Fruit fly (Drosophila melanogaster) whole organism, embryonic: Measurements from ENCODE around the gene nesd.

ENCODE experiments used
- B-H1 ChIP-seq: fragments of 200-800 bp; sonication (Bioruptor generic); IDR thresholded peaks from 3 replicates; pipeline ENCODE4 v1.3.6; 2022; ENCODE audit warnings: missing biosample characterization, missing genetic modification characterization
- CG10321 ChIP-seq: fragments of 200-800 bp; sonication (Bioruptor generic); IDR thresholded peaks from 2 replicates; pipeline ENCODE4 v1.3.6; 2022; ENCODE audit warnings: missing biosample characterization, missing genetic modification characterization
- CG11398 ChIP-seq: fragments of 200-800 bp; sonication (Bioruptor generic); optimal IDR thresholded peaks from 2 replicates; lab custom pipeline; 2016; ENCODE audit warnings: missing biosample characterization, missing genetic modification characterization
- CG12071 ChIP-seq: fragments of 200-800 bp; sonication (Bioruptor generic); optimal IDR thresholded peaks from 3 replicates; lab custom pipeline; 2018; ENCODE audit warnings: missing biosample characterization, mild to moderate bottlenecking, missing genetic modification characterization
- CG14014 ChIP-seq: fragments of 200-800 bp; sonication (Bioruptor generic); IDR thresholded peaks from 2 replicates; pipeline ENCODE4 v1.3.6; 2022; ENCODE audit warnings: missing biosample characterization, missing genetic modification characterization
- CG1602 ChIP-seq: fragments of 200-800 bp; sonication (Bioruptor generic); optimal IDR thresholded peaks from 3 replicates; lab custom pipeline; 2016; ENCODE audit warnings: missing biosample characterization, missing genetic modification characterization
- CG2129 ChIP-seq: fragments of 200-800 bp; sonication (Bioruptor generic); IDR thresholded peaks from 2 replicates; pipeline ENCODE4 v1.3.6; 2022; ENCODE audit warnings: missing biosample characterization, missing genetic modification characterization; ENCODE audit not compliant: partially characterized antibody
- CG2202 ChIP-seq: fragments of 200-800 bp; sonication (Bioruptor generic); optimal IDR thresholded peaks from 2 replicates; lab custom pipeline; 2018; ENCODE audit warnings: missing biosample characterization, mild to moderate bottlenecking, missing genetic modification characterization
- CG33213 ChIP-seq: fragments of 200-800 bp; sonication (Bioruptor generic); optimal IDR thresholded peaks from 3 replicates; lab custom pipeline; 2016; ENCODE audit warnings: missing biosample characterization, missing genetic modification characterization
- CG4854 ChIP-seq: fragments of 200-800 bp; sonication (Bioruptor generic); optimal IDR thresholded peaks from 2 replicates; lab custom pipeline; 2016; ENCODE audit warnings: missing biosample characterization, missing genetic modification characterization, inconsistent platforms
- CG6254 ChIP-seq: fragments of 200-800 bp; sonication (Bioruptor generic); optimal IDR thresholded peaks from 3 replicates; lab custom pipeline; 2017; ENCODE audit warnings: mild to moderate bottlenecking, missing biosample characterization, missing genetic modification reagents, missing genetic modification characterization
- CG7963 ChIP-seq: fragments of 200-800 bp; sonication (Bioruptor generic); IDR thresholded peaks from 3 replicates; pipeline ENCODE4 v1.3.6; 2022; ENCODE audit warnings: missing biosample characterization, missing genetic modification characterization; ENCODE audit not compliant: partially characterized antibody
- CG8281 ChIP-seq: fragments of 200-800 bp; sonication (Bioruptor generic); optimal IDR thresholded peaks from 2 replicates; lab custom pipeline; 2018; ENCODE audit warnings: missing biosample characterization, mild to moderate bottlenecking, missing genetic modification characterization, moderate library complexity
- D19B ChIP-seq: fragments of 200-800 bp; sonication (Bioruptor generic); optimal IDR thresholded peaks from 2 replicates; lab custom pipeline; 2017; ENCODE audit warnings: missing biosample characterization, mild to moderate bottlenecking, missing genetic modification characterization
- Dip2 ChIP-seq: fragments of 200-800 bp; sonication (Bioruptor generic); IDR thresholded peaks from 2 replicates; pipeline ENCODE4 v1.3.6; 2022; ENCODE audit warnings: missing biosample characterization, missing genetic modification characterization
- Dp ChIP-seq: fragments of 200-800 bp; sonication (Bioruptor generic); optimal IDR thresholded peaks from 2 replicates; lab custom pipeline; 2018; ENCODE audit warnings: missing biosample characterization, mild to moderate bottlenecking, missing genetic modification characterization, moderate library complexity
- ERR ChIP-seq: fragments of 200-800 bp; sonication (Bioruptor generic); optimal IDR thresholded peaks from 2 replicates; lab custom pipeline; 2016; ENCODE audit warnings: missing biosample characterization, missing genetic modification characterization
- Fer2 ChIP-seq: fragments of 200-800 bp; sonication (Bioruptor generic); optimal IDR thresholded peaks from 2 replicates; lab custom pipeline; 2018; ENCODE audit warnings: missing biosample characterization, mild to moderate bottlenecking, missing genetic modification characterization, moderate library complexity
- Hmr ChIP-seq: fragments of 200-800 bp; sonication (Bioruptor generic); optimal IDR thresholded peaks from 3 replicates; lab custom pipeline; 2017; ENCODE audit warnings: mild to moderate bottlenecking, missing biosample characterization, missing genetic modification reagents, missing genetic modification characterization
- Hr51 ChIP-seq, 2 experiments: fragments of 200-800 bp; sonication (Bioruptor generic); optimal IDR thresholded peaks; 2 replicates in 1 of 2; 3 replicates in 1 of 2; lab custom pipeline; 2016 to 2018; ENCODE audit warnings: missing biosample characterization in 2 of 2, missing genetic modification characterization in 2 of 2, mild to moderate bottlenecking in 1 of 2, moderate library complexity in 1 of 2
- Lhr ChIP-seq: fragments of 200-800 bp; sonication (Bioruptor generic); optimal IDR thresholded peaks from 3 replicates; lab custom pipeline; 2017; ENCODE audit warnings: mild to moderate bottlenecking, missing biosample characterization, missing genetic modification reagents, missing genetic modification characterization
- Myb ChIP-seq: fragments of 200-800 bp; sonication (Bioruptor generic); optimal IDR thresholded peaks from 2 replicates; lab custom pipeline; 2016; ENCODE audit warnings: missing biosample characterization, missing genetic modification characterization
- Nf-YC ChIP-seq: fragments of 200-800 bp; optimal IDR thresholded peaks from 3 replicates; lab custom pipeline; 2019; ENCODE audit warnings: missing biosample characterization, mild to moderate bottlenecking, missing genetic modification characterization, moderate library complexity
- Side ChIP-seq: fragments of 200-800 bp; sonication (Bioruptor generic); optimal IDR thresholded peaks from 2 replicates; lab custom pipeline; 2016; ENCODE audit warnings: missing biosample characterization, missing genetic modification characterization
- Xrp1 ChIP-seq: fragments of 200-800 bp; sonication (Bioruptor generic); IDR thresholded peaks from 2 replicates; pipeline ENCODE4 v1.3.6; 2022; ENCODE audit warnings: missing biosample characterization, missing genetic modification characterization
- br ChIP-seq: fragments of >200 bp; optimal IDR thresholded peaks from 2 replicates; lab custom pipeline; 2017
- cas ChIP-seq: fragments of 200-800 bp; sonication (Bioruptor generic); IDR thresholded peaks from 2 replicates; pipeline ENCODE4 v1.3.6; 2022; ENCODE audit warnings: missing biosample characterization, missing genetic modification characterization
- caup ChIP-seq: fragments of 200-800 bp; sonication (Bioruptor generic); optimal IDR thresholded peaks from 3 replicates; lab custom pipeline; 2017; ENCODE audit warnings: missing biosample characterization, mild to moderate bottlenecking, missing genetic modification characterization, moderate library complexity; ENCODE audit not compliant: severe bottlenecking
- crc ChIP-seq: fragments of 200-800 bp; sonication (Bioruptor generic); optimal IDR thresholded peaks from 2 replicates; lab custom pipeline; 2016; ENCODE audit warnings: missing biosample characterization, missing genetic modification characterization
- eve ChIP-seq, 2 experiments: fragments of >200 bp; optimal IDR thresholded peaks; 2 replicates each; lab custom pipeline; 2017; ENCODE audit warnings: missing biosample characterization in 2 of 2, missing genetic modification characterization in 2 of 2
- gce ChIP-seq: fragments of 200-800 bp; sonication (Bioruptor generic); IDR thresholded peaks from 3 replicates; pipeline ENCODE4 v1.3.6; 2022; ENCODE audit warnings: missing biosample characterization, missing genetic modification characterization
- kni ChIP-seq: fragments of 200-800 bp; sonication (Bioruptor generic); optimal IDR thresholded peaks from 3 replicates; lab custom pipeline; 2017; ENCODE audit warnings: mild to moderate bottlenecking, missing biosample characterization, missing genetic modification reagents, missing genetic modification characterization
- lola ChIP-seq, 3 experiments: fragments of >200 bp in 2 of 3; fragments of 200-800 bp in 1 of 3; sonication (Bioruptor generic) in 1 of 3; optimal IDR thresholded peaks; 2 replicates each; lab custom pipeline; 2017 to 2019; ENCODE audit warnings: missing biosample characterization in 3 of 3, missing genetic modification characterization in 3 of 3, mild to moderate bottlenecking in 1 of 3, moderate library complexity in 1 of 3
- psq ChIP-seq: fragments of 200-800 bp; sonication (Bioruptor generic); optimal IDR thresholded peaks from 2 replicates; lab custom pipeline; 2017; ENCODE audit warnings: missing biosample characterization, missing genetic modification characterization
- ranshi ChIP-seq: fragments of 200-800 bp; sonication (Bioruptor generic); IDR thresholded peaks from 2 replicates; pipeline ENCODE4 v1.3.6; 2022; ENCODE audit warnings: missing biosample characterization, missing genetic modification characterization
- repo ChIP-seq: fragments of 200-800 bp; sonication (Bioruptor generic); optimal IDR thresholded peaks from 2 replicates; lab custom pipeline; 2016; ENCODE audit warnings: missing biosample characterization, missing genetic modification characterization
- sc ChIP-seq, 3 experiments: fragments of >200 bp in 2 of 3; fragments of 200-800 bp in 1 of 3; sonication (Bioruptor generic) in 1 of 3; optimal IDR thresholded peaks; 2 replicates in 2 of 3; 3 replicates in 1 of 3; lab custom pipeline; 2017; ENCODE audit warnings: mild to moderate bottlenecking in 1 of 3, missing biosample characterization in 1 of 3, missing genetic modification characterization in 1 of 3, missing genetic modification reagents in 1 of 3
- sens-2 ChIP-seq: fragments of 200-800 bp; sonication (Bioruptor generic); IDR thresholded peaks from 2 replicates; pipeline ENCODE4 v1.3.6; 2022; ENCODE audit warnings: missing biosample characterization, missing genetic modification characterization
- seq ChIP-seq: fragments of 200-800 bp; sonication (Bioruptor generic); IDR thresholded peaks from 2 replicates; pipeline ENCODE4 v1.3.6; 2022; ENCODE audit warnings: missing biosample characterization, missing genetic modification characterization
- sima ChIP-seq: fragments of 200-800 bp; sonication (Bioruptor generic); optimal IDR thresholded peaks from 2 replicates; lab custom pipeline; 2016; ENCODE audit warnings: missing biosample characterization, missing genetic modification characterization
- so ChIP-seq: fragments of 200-800 bp; sonication (Bioruptor generic); IDR thresholded peaks from 3 replicates; pipeline ENCODE4 v1.3.6; 2022; ENCODE audit warnings: missing biosample characterization, missing genetic modification characterization
- trh ChIP-seq: fragments of 200-800 bp; sonication (Bioruptor generic); optimal IDR thresholded peaks from 2 replicates; lab custom pipeline; 2016; ENCODE audit warnings: missing biosample characterization, missing genetic modification characterization
- vfl ChIP-seq: fragments of 200-800 bp; sonication (Bioruptor generic); optimal IDR thresholded peaks from 2 replicates; lab custom pipeline; 2016; ENCODE audit warnings: missing biosample characterization, missing genetic modification characterization
- vnd ChIP-seq: fragments of 200-800 bp; sonication (Bioruptor generic); IDR thresholded peaks from 3 replicates; pipeline ENCODE4 v1.3.6; 2022; ENCODE audit warnings: missing biosample characterization, missing genetic modification characterization; ENCODE audit not compliant: partially characterized antibody
- vvl ChIP-seq: fragments of 200-800 bp; sonication (Bioruptor generic); IDR thresholded peaks from 2 replicates; pipeline ENCODE4 v1.3.6; 2022; ENCODE audit warnings: missing biosample characterization, missing genetic modification characterization
- wek ChIP-seq: fragments of 200-800 bp; sonication (Bioruptor generic); optimal IDR thresholded peaks from 3 replicates; lab custom pipeline; 2018; ENCODE audit warnings: missing biosample characterization, mild to moderate bottlenecking, missing genetic modification characterization, moderate library complexity
- zen ChIP-seq: fragments of 200-800 bp; sonication (Bioruptor generic); optimal IDR thresholded peaks from 3 replicates; lab custom pipeline; 2018; ENCODE audit warnings: missing biosample characterization, mild to moderate bottlenecking, missing genetic modification characterization, moderate library complexity

nesd gene

dm6 chr2L:20120388-20121232, 26.8 kb downstream of the nesd start (continued):
- TF ChIP-seq ranshi (GFP tag; lab: Robert Waterston, UW) (peak; percentile 94), Dp (peak; percentile 16), CG2202 (peak; percentile 47), vvl (peak; percentile 91), CG12071 (GFP tag; lab: Kevin White, UChicago) (peak; percentile 60), CG14014 (GFP tag; lab: Robert Waterston, UW) (peak; percentile 83), B-H1 (no peak; the same call in 2 of the 3 replicates), sc (optimal IDR thresholded peaks at IDR 0.05; lab: Kevin White, UChicago) (no peak), sc (GFP tag; optimal IDR thresholded peaks at IDR 0.05; lab: Kevin White, UChicago) (peak; percentile 62), CG2129 (peak; percentile 84), CG7963 (GFP tag; lab: Robert Waterston, UW) (peak; percentile 61; the same call in 2 of the 3 replicates), CG8281 (peak; percentile 6), Myb (GFP tag; lab: Kevin White, UChicago) (peak; percentile 64), caup (GFP tag; lab: Kevin White, UChicago) (peak; percentile 85), crc (GFP tag; lab: Kevin White, UChicago) (peak; percentile 61), CG10321 (GFP tag; lab: Robert Waterston, UW) (peak; percentile 29; the same call in 1 of the 2 replicates), Hmr (peak; percentile 91), CG33213 (peak; percentile 98), gce (GFP tag; lab: Robert Waterston, UW) (peak; percentile 83; the same call in 2 of the 3 replicates), trh (GFP tag; lab: Kevin White, UChicago) (peak; percentile 73), Side (GFP tag; lab: Kevin White, UChicago) (peak; percentile 86), CG6254 (peak; percentile 26), Fer2 (peak; percentile 51), zen (peak; percentile 76), br (lab: Kevin White, UChicago) (no peak), cas (peak; percentile 30; the same call in 1 of the 2 replicates), CG1602 (GFP tag; lab: Kevin White, UChicago) (peak; percentile 94), vnd (GFP tag; lab: Robert Waterston, UW) (peak; percentile 74), lola (GFP tag; optimal IDR thresholded peaks at IDR 0.05; lab: Kevin White, UChicago) (peak in 1 of 3 experiments; percentile 70), repo (GFP tag; lab: Kevin White, UChicago) (peak; percentile 86), Hr51 (GFP tag; optimal IDR thresholded peaks at IDR 0.05; lab: Kevin White, UChicago) (peak; percentile 74 to 89), kni (GFP tag; lab: Kevin White, UChicago) (peak; percentile 34), CG4854 (GFP tag; lab: Kevin White, UChicago) (peak; percentile 62), psq (GFP tag; lab: Kevin White, UChicago) (peak; percentile 80), Lhr (GFP tag; lab: Kevin White, UChicago) (peak; percentile 97), Nf-YC (tag; lab: Kevin White, UChicago) (peak; percentile 34), CG11398 (GFP tag; lab: Kevin White, UChicago) (peak; percentile 87), vfl (GFP tag; lab: Kevin White, UChicago) (peak; percentile 49), eve (GFP tag; optimal IDR thresholded peaks at IDR 0.05; lab: Kevin White, UChicago) (peak in 1 of 2 experiments; percentile 89), Dip2 (GFP tag; lab: Robert Waterston, UW) (peak; percentile 93), ERR (GFP tag; lab: Kevin White, UChicago) (peak; percentile 59), sima (GFP tag; lab: Kevin White, UChicago) (peak; percentile 5), Xrp1 (GFP tag; lab: Robert Waterston, UW) (peak; percentile 68), so (GFP tag; lab: Robert Waterston, UW) (no peak; the same call in 2 of the 3 replicates), wek (peak; percentile 68), D19B (GFP tag; lab: Kevin White, UChicago) (peak; percentile 37), sens-2 (GFP tag; lab: Robert Waterston, UW) (peak; percentile 79), seq (0 out of 2 replicates have a peak, but pooled peaks have one; percentile 68)
